Worm (Caenorhabditis elegans): ENCODE measurements around the gene efhd-1.
A peak's percentile ranks its signal among the peaks of the same experiment; 100 is the strongest.

Gene efhd-1

ce11 chrII:14154357-14154756 lies 24.3 kb upstream of the efhd-1 start, which contains the start of gene Y48B6A.1 (continued):
- peak; percentile 8 to 63 for TF ChIP-seq egl-27 (tag; optimal IDR thresholded peaks at IDR 0.05)
- TF ChIP-seq tlp-1 (tag; optimal IDR thresholded peaks at IDR 0.05), result no peak
- TF ChIP-seq hpl-2 (GFP tag; optimal IDR thresholded peaks at IDR 0.05), result peak; percentile 82
- no peak for TF ChIP-seq sptf-1 (tag; optimal IDR thresholded peaks at IDR 0.05)
- peak; percentile 95 for TF ChIP-seq nhr-47 (tag; optimal IDR thresholded peaks at IDR 0.05)
- TF ChIP-seq unc-130 (tag; optimal IDR thresholded peaks at IDR 0.05), result peak; percentile 99

- 0 out of 2 replicates have a peak, but pooled peaks have one; percentile 28 for TF ChIP-seq grh-1 (GFP tag; IDR thresholded peaks at IDR 0.05)
- TF ChIP-seq ceh-82 (tag; optimal IDR thresholded peaks at IDR 0.05), result no peak
- peak; percentile 13 for TF ChIP-seq nhr-90 (tag; optimal IDR thresholded peaks at IDR 0.05; ENCODE audit: poor library complexity)
- peak; percentile 37 for TF ChIP-seq nhr-47 (tag; optimal IDR thresholded peaks at IDR 0.05)
- no peak for TF ChIP-seq zip-4 (GFP tag; optimal IDR thresholded peaks at IDR 0.05)
- no peak for TF ChIP-seq unc-130 (tag; optimal IDR thresholded peaks at IDR 0.05)
- no peak for TF ChIP-seq ama-1 (optimal IDR thresholded peaks at IDR 0.05)
- TF ChIP-seq nhr-12 (tag; optimal IDR thresholded peaks at IDR 0.05), result no peak
- peak; percentile 23 for TF ChIP-seq nhr-77 (tag; optimal IDR thresholded peaks at IDR 0.05)
- peak; percentile 12 to 19 for TF ChIP-seq efl-1 (optimal IDR thresholded peaks at IDR 0.05)
- peak in 1 of 2 experiments; percentile 81 for TF ChIP-seq efl-1 (GFP tag; optimal IDR thresholded peaks at IDR 0.05 in 1 of 2)
- TF ChIP-seq lsy-2 (tag; optimal IDR thresholded peaks at IDR 0.05), result peak in 1 of 2 experiments; percentile 30
- no peak for TF ChIP-seq fkh-8 (tag; optimal IDR thresholded peaks at IDR 0.05)
- no peak for TF ChIP-seq mdl-1 (tag; optimal IDR thresholded peaks at IDR 0.05)
- no peak for TF ChIP-seq lin-13 (GFP tag; optimal IDR thresholded peaks at IDR 0.05)
- TF ChIP-seq elt-3 (tag; optimal IDR thresholded peaks at IDR 0.05), result no peak
- TF ChIP-seq snu-23 (GFP tag; optimal IDR thresholded peaks at IDR 0.05), result no peak
- no peak for TF ChIP-seq skn-1 (tag; optimal IDR thresholded peaks at IDR 0.05)
These were observed 23.2 kb upstream of the efhd-1 start, which contains the start of the genes rpl-43 and xrn-2 for ce11 chrII:14155259-14156023. TSS of gene rpl-43 (plus strand) at chrII:14155294. TSS of gene xrn-2 (plus strand) at chrII:14155768.

DNA sequence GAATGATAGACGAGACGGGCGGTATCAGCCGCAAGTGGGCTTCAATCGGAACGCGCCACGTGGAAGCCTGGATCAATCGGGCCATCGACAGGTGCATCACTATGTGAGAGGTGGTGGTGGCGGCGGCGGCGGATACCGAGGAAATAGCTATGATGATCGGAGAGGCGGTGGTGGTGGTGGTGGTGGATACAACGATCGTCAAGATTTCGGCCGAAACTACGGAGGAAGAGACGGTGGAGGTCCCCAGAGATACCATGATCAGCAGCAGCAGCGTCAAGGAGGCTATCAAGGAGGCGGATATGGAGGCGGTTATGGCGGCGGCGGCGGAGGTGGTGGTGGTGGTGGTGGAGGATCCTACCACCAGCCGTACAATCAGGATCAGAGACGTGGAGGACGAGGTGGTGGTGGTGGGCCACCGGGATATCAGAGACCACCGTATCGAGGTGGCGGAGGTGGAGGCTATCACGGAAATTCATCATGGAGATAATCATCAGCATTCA lies 13.1 kb upstream of the efhd-1 start:
- no peak for TF ChIP-seq ceh-63 (GFP tag; optimal IDR thresholded peaks at IDR 0.05)
- no peak for TF ChIP-seq fos-1 (tag; optimal IDR thresholded peaks at IDR 0.05)
- no peak for TF ChIP-seq pax-3 (tag; optimal IDR thresholded peaks at IDR 0.05)
- TF ChIP-seq zip-4 (GFP tag; optimal IDR thresholded peaks at IDR 0.05), result no peak
- TF ChIP-seq blmp-1 (tag; optimal IDR thresholded peaks at IDR 0.05), result no peak
- TF ChIP-seq lin-13 (GFP tag; optimal IDR thresholded peaks at IDR 0.05), result no peak
- TF ChIP-seq zag-1 (tag; optimal IDR thresholded peaks at IDR 0.05), result no peak
- no peak for TF ChIP-seq fkh-8 (tag; optimal IDR thresholded peaks at IDR 0.05)
- TF ChIP-seq skn-1 (tag; optimal IDR thresholded peaks at IDR 0.05), result no peak
- TF ChIP-seq swsn-7 (tag; optimal IDR thresholded peaks at IDR 0.05), result no peak
- TF ChIP-seq C16A3.4 (tag; optimal IDR thresholded peaks at IDR 0.05), result no peak
- no peak for TF ChIP-seq irx-1 (tag; optimal IDR thresholded peaks at IDR 0.05)
- no peak for TF ChIP-seq ztf-11 (tag; optimal IDR thresholded peaks at IDR 0.05)
- TF ChIP-seq mdl-1 (tag; optimal IDR thresholded peaks at IDR 0.05), result no peak
- no peak for TF ChIP-seq pag-3 (tag; optimal IDR thresholded peaks at IDR 0.05; ENCODE audit: borderline replicate concordance, insufficient read depth)
- no peak for TF ChIP-seq nhr-47 (tag; optimal IDR thresholded peaks at IDR 0.05)

- no peak for TF ChIP-seq F16B12.6 (tag; optimal IDR thresholded peaks at IDR 0.05)
These were observed 7.1 kb upstream of the efhd-1 start, which contains the start of gene eat-2 for ce11 chrII:14171558-14171957. TSS of gene eat-2 (minus strand) at chrII:14171658.

ce11 chrII:14173176-14173575 lies 5.4 kb upstream of the efhd-1 start:
- TF ChIP-seq ztf-4 (tag; optimal IDR thresholded peaks at IDR 0.05) (no peak), efl-1 (optimal IDR thresholded peaks at IDR 0.05) (no peak), efl-1 (GFP tag; optimal IDR thresholded peaks at IDR 0.05 in 1 of 2) (peak in 1 of 2 experiments; percentile 67)
